Fruit fly (Drosophila melanogaster) whole organism, embryonic: ENCODE data around the gene Nse1.

Experiments
- ATbp ChIP-seq: fragments of 200-800 bp; sonication (Bioruptor generic); optimal IDR thresholded peaks from 2 replicates; lab custom pipeline; 2017; ENCODE audit warnings: missing biosample characterization, mild to moderate bottlenecking, missing genetic modification characterization, missing genetic modification reagents
- BEAF-32 ChIP-seq: fragments of 200-800 bp; sonication (Bioruptor generic); optimal IDR thresholded peaks from 3 replicates; lab custom pipeline; 2017; ENCODE audit warnings: missing biosample characterization, missing genetic modification characterization, mild to moderate bottlenecking, moderate library complexity, missing genetic modification reagents
- Bdp1 ChIP-seq: fragments of 200-800 bp; sonication (Bioruptor generic); optimal IDR thresholded peaks from 3 replicates; lab custom pipeline; 2016; ENCODE audit warnings: missing biosample characterization, missing genetic modification characterization
- Bteb2 ChIP-seq: fragments of 200-800 bp; sonication (Bioruptor generic); optimal IDR thresholded peaks from 2 replicates; lab custom pipeline; 2016; ENCODE audit warnings: missing biosample characterization, missing genetic modification characterization
- CG10209 ChIP-seq: fragments of 200-800 bp; sonication (Bioruptor generic); optimal IDR thresholded peaks from 3 replicates; lab custom pipeline; 2017; ENCODE audit warnings: missing biosample characterization, mild to moderate bottlenecking, missing genetic modification characterization, missing genetic modification reagents
- CG10267 ChIP-seq: fragments of 200-800 bp; sonication (Bioruptor generic); optimal IDR thresholded peaks from 2 replicates; lab custom pipeline; 2018; ENCODE audit warnings: missing biosample characterization, mild to moderate bottlenecking, missing genetic modification characterization, moderate library complexity
- CG10565 ChIP-seq: fragments of 200-800 bp; sonication (Bioruptor generic); optimal IDR thresholded peaks from 3 replicates; lab custom pipeline; 2016; ENCODE audit warnings: missing biosample characterization, mild to moderate bottlenecking, missing genetic modification characterization
- CG11093 ChIP-seq: fragments of 200-800 bp; sonication (Bioruptor generic); IDR thresholded peaks from 3 replicates; pipeline ENCODE4 v1.3.6; 2022; ENCODE audit warnings: missing biosample characterization, missing genetic modification characterization
- CG11247 ChIP-seq: fragments of 200-800 bp; sonication (Bioruptor generic); IDR thresholded peaks from 2 replicates; pipeline ENCODE4 v1.3.6; 2022; ENCODE audit warnings: missing biosample characterization, missing genetic modification characterization
- CG12659 ChIP-seq: fragments of 200-800 bp; sonication (Bioruptor generic); optimal IDR thresholded peaks from 3 replicates; lab custom pipeline; 2017; ENCODE audit warnings: mild to moderate bottlenecking, missing biosample characterization, missing genetic modification reagents, missing genetic modification characterization
- CG14441 ChIP-seq: fragments of 200-800 bp; sonication (Bioruptor generic); IDR thresholded peaks from 2 replicates; pipeline ENCODE4 v1.3.6; 2022; ENCODE audit warnings: missing biosample characterization, missing genetic modification characterization
- CG15011 ChIP-seq: fragments of 200-800 bp; sonication (Bioruptor generic); optimal IDR thresholded peaks from 3 replicates; lab custom pipeline; 2018; ENCODE audit warnings: missing biosample characterization, mild to moderate bottlenecking, missing genetic modification characterization
- CG15479 ChIP-seq: fragments of 200-800 bp; sonication (Bioruptor generic); optimal IDR thresholded peaks from 3 replicates; lab custom pipeline; 2019; ENCODE audit warnings: missing biosample characterization, mild to moderate bottlenecking, missing genetic modification characterization, moderate library complexity
- CG16813 ChIP-seq: fragments of 200-800 bp; sonication (Bioruptor generic); IDR thresholded peaks from 3 replicates; pipeline ENCODE4 v1.3.6; 2022; ENCODE audit warnings: missing biosample characterization, missing genetic modification characterization; ENCODE audit not compliant: partially characterized antibody
- CG2116 ChIP-seq: fragments of 200-800 bp; sonication (Bioruptor generic); optimal IDR thresholded peaks from 3 replicates; lab custom pipeline; 2018; ENCODE audit warnings: missing biosample characterization, mild to moderate bottlenecking, missing genetic modification characterization
- CG31365 ChIP-seq: fragments of 200-800 bp; sonication (Bioruptor generic); optimal IDR thresholded peaks from 2 replicates; lab custom pipeline; 2018; ENCODE audit warnings: missing biosample characterization, mild to moderate bottlenecking, missing genetic modification characterization
- CG3407 ChIP-seq: fragments of 200-800 bp; sonication (Bioruptor generic); optimal IDR thresholded peaks from 2 replicates; lab custom pipeline; 2018; ENCODE audit warnings: missing biosample characterization, mild to moderate bottlenecking, missing genetic modification characterization
- CG42726 ChIP-seq: fragments of 200-800 bp; sonication (Bioruptor generic); IDR thresholded peaks from 2 replicates; pipeline ENCODE4 v1.3.6; 2022; ENCODE audit warnings: missing biosample characterization, missing genetic modification characterization; ENCODE audit not compliant: partially characterized antibody
- CG4404 ChIP-seq: fragments of 200-800 bp; sonication (Bioruptor generic); IDR thresholded peaks from 2 replicates; pipeline ENCODE4 v1.3.6; 2022; ENCODE audit warnings: missing biosample characterization, missing genetic modification characterization
- CG4617 ChIP-seq: fragments of 200-800 bp; sonication (Bioruptor generic); optimal IDR thresholded peaks from 3 replicates; lab custom pipeline; 2016; ENCODE audit warnings: missing biosample characterization, missing genetic modification characterization, borderline replicate concordance
- CG5180 ChIP-seq: fragments of 200-800 bp; sonication (Bioruptor generic); optimal IDR thresholded peaks from 3 replicates; lab custom pipeline; 2017; ENCODE audit warnings: missing biosample characterization, missing genetic modification characterization, mild to moderate bottlenecking, moderate library complexity, missing genetic modification reagents
- CG6689 ChIP-seq: fragments of 200-800 bp; sonication (Bioruptor generic); IDR thresholded peaks from 2 replicates; pipeline ENCODE4 v1.3.6; 2022; ENCODE audit warnings: missing biosample characterization, missing genetic modification characterization
- CG7963 ChIP-seq: fragments of 200-800 bp; sonication (Bioruptor generic); IDR thresholded peaks from 3 replicates; pipeline ENCODE4 v1.3.6; 2022; ENCODE audit warnings: missing biosample characterization, missing genetic modification characterization; ENCODE audit not compliant: partially characterized antibody
- CG9797 ChIP-seq: fragments of 200-800 bp; sonication (Bioruptor generic); optimal IDR thresholded peaks from 3 replicates; lab custom pipeline; 2018; ENCODE audit warnings: missing biosample characterization, mild to moderate bottlenecking, missing genetic modification characterization
- CkIIα-i1 ChIP-seq: fragments of 200-800 bp; sonication (Bioruptor generic); IDR thresholded peaks from 2 replicates; pipeline ENCODE4 v1.3.6; 2022; ENCODE audit warnings: missing biosample characterization, missing genetic modification characterization
- Ets97D ChIP-seq: fragments of 200-800 bp; sonication (Bioruptor generic); optimal IDR thresholded peaks from 3 replicates; lab custom pipeline; 2016; ENCODE audit warnings: missing biosample characterization, missing genetic modification characterization
- HmgD ChIP-seq: fragments of 200-800 bp; sonication (Bioruptor generic); optimal IDR thresholded peaks from 3 replicates; lab custom pipeline; 2016; ENCODE audit warnings: missing biosample characterization, missing genetic modification characterization
- Lhr ChIP-seq: fragments of 200-800 bp; sonication (Bioruptor generic); optimal IDR thresholded peaks from 3 replicates; lab custom pipeline; 2017; ENCODE audit warnings: mild to moderate bottlenecking, missing biosample characterization, missing genetic modification reagents, missing genetic modification characterization
- Myb ChIP-seq: fragments of 200-800 bp; sonication (Bioruptor generic); optimal IDR thresholded peaks from 2 replicates; lab custom pipeline; 2016; ENCODE audit warnings: missing biosample characterization, missing genetic modification characterization
- Opbp ChIP-seq: fragments of 200-800 bp; sonication (Bioruptor generic); IDR thresholded peaks from 3 replicates; pipeline ENCODE4 v1.3.6; 2022; ENCODE audit warnings: missing biosample characterization, missing genetic modification characterization; ENCODE audit not compliant: partially characterized antibody
- Poxn ChIP-seq: fragments of 200-800 bp; sonication (Bioruptor generic); IDR thresholded peaks from 2 replicates; pipeline ENCODE4 v1.3.6; 2022; ENCODE audit warnings: missing biosample characterization, missing genetic modification characterization
- Spps ChIP-seq: fragments of 200-800 bp; sonication (Bioruptor generic); optimal IDR thresholded peaks from 2 replicates; lab custom pipeline; 2018; ENCODE audit warnings: missing biosample characterization, mild to moderate bottlenecking, missing genetic modification characterization
- amos ChIP-seq: fragments of 200-800 bp; sonication (Bioruptor generic); IDR thresholded peaks from 2 replicates; pipeline ENCODE4 v1.3.6; 2022; ENCODE audit warnings: missing biosample characterization, missing genetic modification characterization; ENCODE audit not compliant: partially characterized antibody
- ara ChIP-seq: fragments of 200-800 bp; sonication (Bioruptor generic); IDR thresholded peaks from 2 replicates; pipeline ENCODE4 v1.3.6; 2022; ENCODE audit warnings: missing biosample characterization, missing genetic modification characterization
- chm ChIP-seq: fragments of 200-800 bp; sonication (Bioruptor generic); IDR thresholded peaks from 2 replicates; pipeline ENCODE4 v1.3.6; 2022; ENCODE audit warnings: missing biosample characterization, missing genetic modification characterization
- corto ChIP-seq: fragments of 200-800 bp; sonication (Bioruptor generic); optimal IDR thresholded peaks from 2 replicates; lab custom pipeline; 2016; ENCODE audit warnings: missing biosample characterization, mild to moderate bottlenecking, missing genetic modification characterization, moderate library complexity
- crol ChIP-seq: fragments of 200-800 bp; sonication (Bioruptor generic); IDR thresholded peaks from 2 replicates; pipeline ENCODE4 v1.3.6; 2022; ENCODE audit warnings: missing biosample characterization, missing genetic modification characterization
- da ChIP-seq: fragments of 200-800 bp; sonication (Bioruptor generic); optimal IDR thresholded peaks from 2 replicates; lab custom pipeline; 2016; ENCODE audit warnings: missing biosample characterization, missing genetic modification characterization
- fd64A ChIP-seq: fragments of 200-800 bp; sonication (Bioruptor generic); optimal IDR thresholded peaks from 3 replicates; lab custom pipeline; 2018; ENCODE audit warnings: missing biosample characterization, mild to moderate bottlenecking, missing genetic modification characterization
- gfzf ChIP-seq: fragments of 200-800 bp; sonication (Bioruptor generic); optimal IDR thresholded peaks from 2 replicates; lab custom pipeline; 2016; ENCODE audit warnings: missing biosample characterization, mild to moderate bottlenecking, missing genetic modification characterization, moderate library complexity
- ham ChIP-seq: fragments of 200-800 bp; sonication (Bioruptor generic); IDR thresholded peaks from 2 replicates; pipeline ENCODE4 v1.3.6; 2022; ENCODE audit warnings: missing biosample characterization, missing genetic modification characterization
- lab ChIP-seq: fragments of 200-800 bp; sonication (Bioruptor generic); optimal IDR thresholded peaks from 3 replicates; lab custom pipeline; 2017; ENCODE audit warnings: missing biosample characterization, missing genetic modification characterization, mild to moderate bottlenecking, moderate library complexity, missing genetic modification reagents
- mam ChIP-seq: fragments of 200-800 bp; sonication (Bioruptor generic); optimal IDR thresholded peaks from 3 replicates; lab custom pipeline; 2016; ENCODE audit warnings: missing biosample characterization, missing genetic modification characterization
- nau ChIP-seq: fragments of 200-800 bp; sonication (Bioruptor generic); optimal IDR thresholded peaks from 3 replicates; lab custom pipeline; 2017; ENCODE audit warnings: missing biosample characterization, mild to moderate bottlenecking, missing genetic modification characterization, missing genetic modification reagents
- p53 ChIP-seq: fragments of 200-800 bp; sonication (Bioruptor generic); optimal IDR thresholded peaks from 2 replicates; lab custom pipeline; 2016; ENCODE audit warnings: missing biosample characterization, missing genetic modification characterization
- slou ChIP-seq: fragments of 200-800 bp; sonication (Bioruptor generic); optimal IDR thresholded peaks from 3 replicates; lab custom pipeline; 2016; ENCODE audit warnings: missing biosample characterization, missing genetic modification characterization
- sna ChIP-seq: fragments of 200-800 bp; sonication (Bioruptor generic); IDR thresholded peaks from 2 replicates; pipeline ENCODE4 v1.3.6; 2022; ENCODE audit warnings: missing biosample characterization, missing genetic modification characterization; ENCODE audit not compliant: partially characterized antibody
- vfl ChIP-seq: fragments of 200-800 bp; sonication (Bioruptor generic); optimal IDR thresholded peaks from 2 replicates; lab custom pipeline; 2016; ENCODE audit warnings: missing biosample characterization, missing genetic modification characterization
- wor ChIP-seq: fragments of 200-800 bp; sonication (Bioruptor generic); IDR thresholded peaks from 2 replicates; pipeline ENCODE4 v1.3.6; 2022; ENCODE audit warnings: missing biosample characterization, missing genetic modification characterization
- zfh2 ChIP-seq: fragments of 200-800 bp; sonication (Bioruptor generic); optimal IDR thresholded peaks from 2 replicates; lab custom pipeline; 2016; ENCODE audit warnings: missing biosample characterization, missing genetic modification characterization

Gene Nse1

dm6 chr2L:6677453-6677852 lies at the start of gene Nse1 (continued):
- TF ChIP-seq sna (GFP tag; lab: Robert Waterston, UW) (peak; percentile 78), fd64A (no peak), ara (GFP tag; lab: Robert Waterston, UW) (no peak), wor (no peak), zfh2 (GFP tag; lab: Kevin White, UChicago) (no peak), Bdp1 (no peak), Ets97D (GFP tag; lab: Kevin White, UChicago) (peak; percentile 46), CG10267 (tag; lab: Kevin White, UChicago) (peak; percentile 32), CG10209 (GFP tag; lab: Kevin White, UChicago) (no peak), chm (GFP tag; lab: Robert Waterston, UW) (no peak), CkIIα-i1 (GFP tag; lab: Robert Waterston, UW) (no peak), CG2116 (GFP tag; lab: Kevin White, UChicago) (peak; percentile 39), slou (GFP tag; lab: Kevin White, UChicago) (no peak), gfzf (GFP tag; lab: Kevin White, UChicago) (peak; percentile 73), BEAF-32 (GFP tag; lab: Kevin White, UChicago) (peak; percentile 79), CG4404 (GFP tag; lab: Robert Waterston, UW) (no peak), CG6689 (GFP tag; lab: Robert Waterston, UW) (no peak), CG16813 (GFP tag; lab: Robert Waterston, UW) (peak; percentile 71), ham (GFP tag; lab: Robert Waterston, UW) (no peak), CG14441 (no peak), CG15011 (GFP tag; lab: Kevin White, UChicago) (no peak), Spps (tag; lab: Kevin White, UChicago) (no peak), da (GFP tag; lab: Kevin White, UChicago) (no peak), mam (GFP tag; lab: Kevin White, UChicago) (no peak), CG9797 (GFP tag; lab: Kevin White, UChicago) (peak; percentile 81), CG12659 (peak; percentile 20), Lhr (GFP tag; lab: Kevin White, UChicago) (peak; percentile 24), CG5180 (GFP tag; lab: Kevin White, UChicago) (no peak), amos (GFP tag; lab: Robert Waterston, UW) (peak; percentile 79), crol (GFP tag; lab: Robert Waterston, UW) (no peak), Bteb2 (no peak), CG42726 (GFP tag; lab: Robert Waterston, UW) (no peak; the same call in 1 of the 2 replicates), p53 (GFP tag; lab: Kevin White, UChicago) (no peak), CG3407 (no peak), Opbp (peak; percentile 79; the same call in 2 of the 3 replicates), vfl (GFP tag; lab: Kevin White, UChicago) (no peak), nau (no peak), corto (GFP tag; lab: Kevin White, UChicago) (no peak), lab (GFP tag; lab: Kevin White, UChicago) (no peak), Myb (GFP tag; lab: Kevin White, UChicago) (peak; percentile 43), CG11093 (GFP tag; lab: Robert Waterston, UW) (no peak), Poxn (GFP tag; lab: Robert Waterston, UW) (no peak), CG31365 (tag; lab: Kevin White, UChicago) (no peak), CG15479 (no peak), CG7963 (GFP tag; lab: Robert Waterston, UW) (peak; percentile 64; the same call in 2 of the 3 replicates), ATbp (GFP tag; lab: Kevin White, UChicago) (no peak), CG4617 (peak; percentile 9), CG10565 (GFP tag; lab: Kevin White, UChicago) (no peak), HmgD (GFP tag; lab: Kevin White, UChicago) (no peak), CG11247 (no peak)
